Fruit fly (Drosophila melanogaster) whole organism, embryonic: ENCODE measurements around the gene et.

ENCODE experiments used
- ATbp ChIP-seq: fragments of 200-800 bp; sonication (Bioruptor generic); optimal IDR thresholded peaks from 2 replicates; lab custom pipeline; 2017; ENCODE audit warnings: missing biosample characterization, mild to moderate bottlenecking, missing genetic modification characterization, missing genetic modification reagents
- Abd-B ChIP-seq: fragments of 200-800 bp; sonication (Bioruptor generic); optimal IDR thresholded peaks from 2 replicates; lab custom pipeline; 2018; ENCODE audit warnings: missing biosample characterization, mild to moderate bottlenecking, missing genetic modification characterization, moderate library complexity
- B-H1 ChIP-seq: fragments of 200-800 bp; sonication (Bioruptor generic); IDR thresholded peaks from 3 replicates; pipeline ENCODE4 v1.3.6; 2022; ENCODE audit warnings: missing biosample characterization, missing genetic modification characterization
- CG12236 ChIP-seq: fragments of 200-800 bp; sonication (Bioruptor generic); optimal IDR thresholded peaks from 2 replicates; lab custom pipeline; 2016; ENCODE audit warnings: missing biosample characterization, missing genetic modification characterization
- CG12942 ChIP-seq: fragments of 200-800 bp; sonication (Bioruptor generic); optimal IDR thresholded peaks from 3 replicates; lab custom pipeline; 2016; ENCODE audit warnings: missing biosample characterization, missing genetic modification characterization
- CG13296 ChIP-seq: fragments of 200-800 bp; sonication (Bioruptor generic); optimal IDR thresholded peaks from 3 replicates; lab custom pipeline; 2018; ENCODE audit warnings: missing biosample characterization, mild to moderate bottlenecking, missing genetic modification characterization
- CG13775 ChIP-seq: fragments of 200-800 bp; sonication (Bioruptor generic); optimal IDR thresholded peaks from 3 replicates; lab custom pipeline; 2017; ENCODE audit warnings: missing biosample characterization, mild to moderate bottlenecking, missing genetic modification characterization
- CG15479 ChIP-seq: fragments of 200-800 bp; sonication (Bioruptor generic); optimal IDR thresholded peaks from 3 replicates; lab custom pipeline; 2019; ENCODE audit warnings: missing biosample characterization, mild to moderate bottlenecking, missing genetic modification characterization, moderate library complexity
- CG1603 ChIP-seq: fragments of 200-800 bp; sonication (Bioruptor generic); optimal IDR thresholded peaks from 2 replicates; lab custom pipeline; 2019; ENCODE audit warnings: missing biosample characterization, mild to moderate bottlenecking, missing genetic modification characterization, moderate library complexity
- CG17186 ChIP-seq: fragments of 200-800 bp; sonication (Bioruptor generic); optimal IDR thresholded peaks from 3 replicates; lab custom pipeline; 2017; ENCODE audit warnings: missing biosample characterization, missing genetic modification reagents, missing genetic modification characterization
- CG17829 ChIP-seq: fragments of 200-800 bp; optimal IDR thresholded peaks from 2 replicates; lab custom pipeline; 2019; ENCODE audit warnings: missing biosample characterization, mild to moderate bottlenecking, missing genetic modification characterization, moderate library complexity
- CG18262 ChIP-seq: fragments of 200-800 bp; optimal IDR thresholded peaks from 3 replicates; lab custom pipeline; 2019; ENCODE audit warnings: missing biosample characterization, mild to moderate bottlenecking, missing genetic modification characterization, moderate library complexity
- CG18476 ChIP-seq: fragments of 200-800 bp; sonication (Bioruptor generic); optimal IDR thresholded peaks from 2 replicates; lab custom pipeline; 2016; ENCODE audit warnings: missing biosample characterization, mild to moderate bottlenecking, missing genetic modification characterization
- CG2120 ChIP-seq: fragments of 200-800 bp; sonication (Bioruptor generic); optimal IDR thresholded peaks from 3 replicates; lab custom pipeline; 2016; ENCODE audit warnings: missing biosample characterization, missing genetic modification characterization
- CG30020 ChIP-seq: fragments of 200-800 bp; optimal IDR thresholded peaks from 2 replicates; lab custom pipeline; 2019; ENCODE audit warnings: missing biosample characterization, mild to moderate bottlenecking, missing genetic modification characterization, moderate library complexity
- CG30403 ChIP-seq: fragments of 200-800 bp; sonication (Bioruptor generic); optimal IDR thresholded peaks from 3 replicates; lab custom pipeline; 2016; ENCODE audit warnings: missing biosample characterization, missing genetic modification characterization
- CG31388 ChIP-seq: fragments of 200-800 bp; sonication (Bioruptor generic); optimal IDR thresholded peaks from 2 replicates; lab custom pipeline; 2016; ENCODE audit warnings: missing biosample characterization, missing genetic modification characterization
- CG4854 ChIP-seq: fragments of 200-800 bp; sonication (Bioruptor generic); optimal IDR thresholded peaks from 2 replicates; lab custom pipeline; 2016; ENCODE audit warnings: missing biosample characterization, missing genetic modification characterization, inconsistent platforms
- CG5953 ChIP-seq: fragments of 200-800 bp; sonication (Bioruptor generic); IDR thresholded peaks from 2 replicates; pipeline ENCODE4 v1.3.6; 2022; ENCODE audit warnings: missing biosample characterization, missing genetic modification characterization
- CG7928 ChIP-seq: fragments of 200-800 bp; sonication (Bioruptor generic); optimal IDR thresholded peaks from 2 replicates; lab custom pipeline; 2017; ENCODE audit warnings: missing biosample characterization, mild to moderate bottlenecking, missing genetic modification characterization
- CG8478 ChIP-seq: fragments of >200 bp; optimal IDR thresholded peaks from 2 replicates; lab custom pipeline; 2018
- CkIIα-i1 ChIP-seq: fragments of 200-800 bp; sonication (Bioruptor generic); IDR thresholded peaks from 2 replicates; pipeline ENCODE4 v1.3.6; 2022; ENCODE audit warnings: missing biosample characterization, missing genetic modification characterization
- Dfd ChIP-seq, 2 experiments: fragments of >200 bp; optimal IDR thresholded peaks; 2 replicates each; lab custom pipeline; 2017; ENCODE audit warnings: missing biosample characterization in 2 of 2, missing genetic modification characterization in 2 of 2
- E2f2 ChIP-seq: fragments of 200-800 bp; sonication (Bioruptor generic); IDR thresholded peaks from 2 replicates; pipeline ENCODE4 v1.3.6; 2022; ENCODE audit warnings: missing biosample characterization, missing genetic modification characterization
- Ets97D ChIP-seq: fragments of 200-800 bp; sonication (Bioruptor generic); optimal IDR thresholded peaks from 3 replicates; lab custom pipeline; 2016; ENCODE audit warnings: missing biosample characterization, missing genetic modification characterization
- GATAe ChIP-seq: fragments of 200-800 bp; sonication (Bioruptor generic); conservative IDR thresholded peaks from 2 replicates; pipeline ENCODE4 v1.3.6; 2022; ENCODE audit warnings: missing biosample characterization, missing genetic modification characterization
- Hey ChIP-seq: fragments of 200-800 bp; sonication (Bioruptor generic); optimal IDR thresholded peaks from 3 replicates; lab custom pipeline; 2018; ENCODE audit warnings: missing biosample characterization, mild to moderate bottlenecking, missing genetic modification characterization
- HmgD ChIP-seq: fragments of 200-800 bp; sonication (Bioruptor generic); optimal IDR thresholded peaks from 3 replicates; lab custom pipeline; 2016; ENCODE audit warnings: missing biosample characterization, missing genetic modification characterization
- Hr39 ChIP-seq: fragments of >200 bp; optimal IDR thresholded peaks from 2 replicates; lab custom pipeline; 2017
- Hr78 ChIP-seq, 2 experiments: fragments of 200-800 bp in 1 of 2; fragments of >200 bp in 1 of 2; sonication (Bioruptor generic) in 1 of 2; optimal IDR thresholded peaks; 2 replicates each; lab custom pipeline; 2017 to 2019; ENCODE audit warnings: missing biosample characterization in 2 of 2, missing genetic modification characterization in 2 of 2, mild to moderate bottlenecking in 1 of 2, moderate library complexity in 1 of 2
- Oaz ChIP-seq: fragments of 200-800 bp; sonication (Bioruptor generic); IDR thresholded peaks from 2 replicates; pipeline ENCODE4 v1.3.6; 2022; ENCODE audit warnings: missing biosample characterization, missing genetic modification characterization
- Oli ChIP-seq: fragments of 200-800 bp; sonication (Bioruptor generic); optimal IDR thresholded peaks from 2 replicates; lab custom pipeline; 2018; ENCODE audit warnings: missing biosample characterization, mild to moderate bottlenecking, missing genetic modification characterization, moderate library complexity
- Optix ChIP-seq: fragments of 200-800 bp; sonication (Bioruptor generic); IDR thresholded peaks from 3 replicates; pipeline ENCODE4 v1.3.6; 2022; ENCODE audit warnings: missing biosample characterization, missing genetic modification characterization
- Ssrp ChIP-seq: fragments of 200-800 bp; sonication (Bioruptor generic); optimal IDR thresholded peaks from 2 replicates; lab custom pipeline; 2018; ENCODE audit warnings: missing biosample characterization, mild to moderate bottlenecking, missing genetic modification characterization, moderate library complexity
- Taf1 ChIP-seq: fragments of 200-800 bp; sonication (Bioruptor generic); IDR thresholded peaks from 2 replicates; pipeline ENCODE4 v1.3.6; 2022; ENCODE audit warnings: missing biosample characterization, missing genetic modification characterization
- cas ChIP-seq: fragments of 200-800 bp; sonication (Bioruptor generic); IDR thresholded peaks from 2 replicates; pipeline ENCODE4 v1.3.6; 2022; ENCODE audit warnings: missing biosample characterization, missing genetic modification characterization
- chinmo ChIP-seq: fragments of 200-800 bp; sonication (Bioruptor generic); IDR thresholded peaks from 4 replicates; pipeline ENCODE4 v1.3.6; 2022; ENCODE audit warnings: missing biosample characterization, missing genetic modification characterization; ENCODE audit not compliant: partially characterized antibody
- ci ChIP-seq: fragments of 200-800 bp; sonication (Bioruptor generic); IDR thresholded peaks from 3 replicates; pipeline ENCODE4 v1.3.6; 2022; ENCODE audit warnings: missing biosample characterization, missing genetic modification characterization
- da ChIP-seq: fragments of 200-800 bp; sonication (Bioruptor generic); optimal IDR thresholded peaks from 2 replicates; lab custom pipeline; 2016; ENCODE audit warnings: missing biosample characterization, missing genetic modification characterization
- dati ChIP-seq: fragments of 200-800 bp; sonication (Bioruptor generic); IDR thresholded peaks from 2 replicates; pipeline ENCODE4 v1.3.6; 2022; ENCODE audit warnings: missing biosample characterization, missing genetic modification characterization
- disco-r ChIP-seq: fragments of 200-800 bp; sonication (Bioruptor generic); optimal IDR thresholded peaks from 2 replicates; lab custom pipeline; 2016; ENCODE audit warnings: missing biosample characterization, missing genetic modification characterization
- dm ChIP-seq: fragments of 200-800 bp; sonication (Bioruptor generic); optimal IDR thresholded peaks from 3 replicates; lab custom pipeline; 2016; ENCODE audit warnings: missing biosample characterization, missing genetic modification characterization
- ems ChIP-seq: fragments of 200-800 bp; sonication (Bioruptor generic); optimal IDR thresholded peaks from 3 replicates; lab custom pipeline; 2016; ENCODE audit warnings: missing biosample characterization, missing genetic modification characterization
- ewg ChIP-seq: fragments of 200-800 bp; sonication (Bioruptor generic); optimal IDR thresholded peaks from 3 replicates; lab custom pipeline; 2017; ENCODE audit warnings: mild to moderate bottlenecking, missing biosample characterization, missing genetic modification reagents, missing genetic modification characterization
- kay ChIP-seq: fragments of 200-800 bp; sonication (Bioruptor generic); optimal IDR thresholded peaks from 2 replicates; lab custom pipeline; 2016; ENCODE audit warnings: missing biosample characterization, missing genetic modification characterization
- nerfin-2 ChIP-seq: fragments of 200-800 bp; sonication (Bioruptor generic); IDR thresholded peaks from 2 replicates; pipeline ENCODE4 v1.3.6; 2022; ENCODE audit warnings: missing biosample characterization, missing genetic modification characterization; ENCODE audit not compliant: partially characterized antibody
- pita ChIP-seq: fragments of 200-800 bp; sonication (Bioruptor generic); optimal IDR thresholded peaks from 2 replicates; lab custom pipeline; 2017; ENCODE audit warnings: missing biosample characterization, mild to moderate bottlenecking, missing genetic modification characterization
- pum ChIP-seq: fragments of 200-800 bp; sonication (Bioruptor generic); optimal IDR thresholded peaks from 2 replicates; lab custom pipeline; 2016; ENCODE audit warnings: missing biosample characterization, missing genetic modification characterization
- sens ChIP-seq: fragments of 200-800 bp; sonication (Bioruptor generic); peaks from one replicate; lab custom pipeline; 2016; ENCODE audit warnings: missing biosample characterization, missing genetic modification characterization
- ssp ChIP-seq: fragments of 200-800 bp; sonication (Bioruptor generic); IDR thresholded peaks from 2 replicates; pipeline ENCODE4 v1.3.6; 2022; ENCODE audit warnings: missing biosample characterization, missing genetic modification characterization
- tio ChIP-seq: fragments of 200-800 bp; sonication (Bioruptor generic); optimal IDR thresholded peaks from 2 replicates; lab custom pipeline; 2017; ENCODE audit warnings: missing biosample characterization, missing genetic modification characterization, inconsistent platforms
- tna ChIP-seq: fragments of 200-800 bp; sonication (Bioruptor generic); IDR thresholded peaks from 2 replicates; pipeline ENCODE4 v1.3.6; 2022; ENCODE audit warnings: missing biosample characterization, missing genetic modification characterization; ENCODE audit not compliant: partially characterized antibody
- wek ChIP-seq: fragments of 200-800 bp; sonication (Bioruptor generic); optimal IDR thresholded peaks from 3 replicates; lab custom pipeline; 2018; ENCODE audit warnings: missing biosample characterization, mild to moderate bottlenecking, missing genetic modification characterization, moderate library complexity

The et gene

dm6 chrX:19704083-19704482 is 28.4 kb upstream of the et start, which contains the start of the genes CG14230 and CG14232 (continued):
- TF ChIP-seq CG17829 (tag; lab: Kevin White, UChicago), result no peak
- TF ChIP-seq da (GFP tag; lab: Kevin White, UChicago), result no peak
- TF ChIP-seq Ets97D (GFP tag; lab: Kevin White, UChicago), result peak; percentile 55
- TF ChIP-seq wek, result no peak
- TF ChIP-seq pum, result no peak
- TF ChIP-seq B-H1 (GFP tag; lab: Robert Waterston, UW), result no peak
- no peak for TF ChIP-seq Optix (GFP tag; lab: Robert Waterston, UW)
- no peak for TF ChIP-seq CG15479
- peak; percentile 42 for TF ChIP-seq CG17186 (GFP tag; lab: Kevin White, UChicago)
- no peak for TF ChIP-seq GATAe
- TF ChIP-seq CG8478, result no peak
- TF ChIP-seq nerfin-2, result no peak
- no peak for TF ChIP-seq cas
- no peak for TF ChIP-seq CG18262 (tag; lab: Kevin White, UChicago)
- TF ChIP-seq CG7928 (GFP tag; lab: Kevin White, UChicago), result no peak
- TF ChIP-seq CG1603 (tag; lab: Kevin White, UChicago), result peak; percentile 71
- TF ChIP-seq CG12236 (GFP tag; lab: Kevin White, UChicago), result no peak
- no peak for TF ChIP-seq dati (GFP tag; lab: Robert Waterston, UW)
- peak; percentile 84 for TF ChIP-seq dm (GFP tag; lab: Kevin White, UChicago)
- TF ChIP-seq CG30403 (GFP tag; lab: Kevin White, UChicago), result no peak
- no peak for TF ChIP-seq CkIIα-i1 (GFP tag; lab: Robert Waterston, UW)
- no peak for TF ChIP-seq CG13775
- TF ChIP-seq Ssrp (tag; lab: Kevin White, UChicago), result no peak
- TF ChIP-seq Abd-B (GFP tag; lab: Kevin White, UChicago), result peak; percentile 61
- no peak for TF ChIP-seq CG12942 (GFP tag; lab: Kevin White, UChicago)
- TF ChIP-seq ssp (GFP tag; lab: Robert Waterston, UW), result no peak
- no peak for TF ChIP-seq Hey (tag; lab: Kevin White, UChicago)
- TF ChIP-seq ATbp (GFP tag; lab: Kevin White, UChicago), result no peak
- TF ChIP-seq Taf1, result no peak
- TF ChIP-seq chinmo (GFP tag; lab: Robert Waterston, UW), result no peak
- TF ChIP-seq ewg, result peak; percentile 26
- no peak for TF ChIP-seq pita (GFP tag; lab: Kevin White, UChicago)
- TF ChIP-seq CG5953 (GFP tag; lab: Robert Waterston, UW), result no peak
- TF ChIP-seq Dfd (GFP tag; optimal IDR thresholded peaks at IDR 0.05; lab: Kevin White, UChicago), result no peak
- TF ChIP-seq ci (GFP tag; lab: Robert Waterston, UW), result no peak
- no peak for TF ChIP-seq Hr39 (lab: Kevin White, UChicago)
- TF ChIP-seq kay (GFP tag; lab: Kevin White, UChicago), result no peak
- no peak for TF ChIP-seq CG13296 (GFP tag; lab: Kevin White, UChicago)
- no peak for TF ChIP-seq Oli (tag; lab: Kevin White, UChicago)
- TF ChIP-seq Oaz (GFP tag; lab: Robert Waterston, UW), result no peak
- peak; percentile 42 for TF ChIP-seq CG2120 (GFP tag; lab: Kevin White, UChicago)
- TF ChIP-seq tio (GFP tag; lab: Kevin White, UChicago), result no peak
- TF ChIP-seq CG18476 (GFP tag; lab: Kevin White, UChicago), result no peak
- no peak for TF ChIP-seq disco-r (GFP tag; lab: Kevin White, UChicago)
- peak; percentile 66 for TF ChIP-seq sens (GFP tag; lab: Kevin White, UChicago)
- TF ChIP-seq CG4854 (GFP tag; lab: Kevin White, UChicago), result no peak
- no peak for TF ChIP-seq ems (GFP tag; lab: Kevin White, UChicago)
- peak; percentile 51 for TF ChIP-seq E2f2
- TF ChIP-seq CG31388 (GFP tag; lab: Kevin White, UChicago), result no peak
- TF ChIP-seq CG30020 (tag; lab: Kevin White, UChicago), result peak; percentile 47
- no peak for TF ChIP-seq HmgD (GFP tag; lab: Kevin White, UChicago)
- no peak for TF ChIP-seq tna (GFP tag; lab: Robert Waterston, UW)
- TF ChIP-seq Hr78 (GFP tag; optimal IDR thresholded peaks at IDR 0.05; lab: Kevin White, UChicago), result no peak
